Fruit fly (Drosophila melanogaster) whole organism, larva: ENCODE measurements around the gene CG14830.
A peak's percentile ranks its signal among the peaks of the same experiment; 100 is the strongest.

Experiments used
- noc ChIP-seq: fragments of 200-800 bp; sonication (Bioruptor generic); optimal IDR thresholded peaks from 3 replicates; lab custom pipeline; 2019; ENCODE audit warnings: missing biosample characterization, mild to moderate bottlenecking, missing genetic modification characterization, moderate library complexity

Gene CG14830

dm6 chr3L:7263757-7264516 lies at the start of gene CG14830:
CG14830 (minus strand) TSS chr3L:7263920.
- TF ChIP-seq noc (tag; lab: Kevin White, UChicago) = no peak

- TF ChIP-seq noc (tag; lab: Kevin White, UChicago) = no peak
Measured at dm6 chr3L:7312754-7313153, 49.0 kb upstream of the CG14830 start, which contains the start of gene unc-13-4A. unc-13-4A (minus strand) TSS chr3L:7312896.

- TF ChIP-seq noc (tag; lab: Kevin White, UChicago) = no peak
Measured at dm6 chr3L:7300660-7301059, 36.9 kb upstream of the CG14830 start.

dm6 chr3L:7283541-7283940 lies 19.8 kb upstream of the CG14830 start:
- no peak for TF ChIP-seq noc (tag; lab: Kevin White, UChicago)

dm6 chr3L:7262471-7262870 lies 1.2 kb downstream of the CG14830 start:
- no peak for TF ChIP-seq noc (tag; lab: Kevin White, UChicago)

dm6 chr3L:7258267-7258666 lies 5.5 kb downstream of the CG14830 start:
- TF ChIP-seq noc (tag; lab: Kevin White, UChicago) = no peak

dm6 chr3L:7254724-7255123 lies 9.0 kb downstream of the CG14830 start:
- TF ChIP-seq noc (tag; lab: Kevin White, UChicago) = no peak

dm6 chr3L:7250469-7250868 lies 13.3 kb downstream of the CG14830 start, which contains the start of gene MED4:
MED4 (minus strand) TSS chr3L:7250527.
- TF ChIP-seq noc (tag; lab: Kevin White, UChicago) = peak; percentile 20

dm6 chr3L:7249167-7249566 lies 14.6 kb downstream of the CG14830 start, which contains the start of gene Cdc27:
Cdc27 (minus strand) TSS chr3L:7249340.
- TF ChIP-seq noc (tag; lab: Kevin White, UChicago) = no peak

dm6 chr3L:7243775-7244438 lies 19.8 kb downstream of the CG14830 start, which contains the start of the genes mRpL50 and mei-P22:
mRpL50 (minus strand) TSS chr3L:7243933.
mei-P22 (plus strand) TSS chr3L:7244388.
- no peak for TF ChIP-seq noc (tag; lab: Kevin White, UChicago)

- peak; percentile 62 for TF ChIP-seq noc (tag; lab: Kevin White, UChicago)
Measured at dm6 chr3L:7241217-7241859, 22.4 kb downstream of the CG14830 start, which contains the start of the genes RpL18 and Neos. RpL18 (minus strand) TSS chr3L:7241351. Neos (plus strand) TSS chr3L:7241628.

- TF ChIP-seq noc (tag; lab: Kevin White, UChicago) = no peak
Measured at dm6 chr3L:7238072-7238759, 25.5 kb downstream of the CG14830 start, which contains the start of the genes CG14829 and BHD. CG14829 (minus strand) TSS chr3L:7238122. BHD (plus strand) TSS chr3L:7238542.

- TF ChIP-seq noc (tag; lab: Kevin White, UChicago) = no peak
Measured at dm6 chr3L:7234212-7234611, 29.5 kb downstream of the CG14830 start, which contains the start of gene CG14826. CG14826 (plus strand) TSS chr3L:7234512.
